Worm (Caenorhabditis elegans) whole organism, late embryonic: ENCODE measurements around the gene cyn-1.

Source experiments
- ceh-9 ChIP-seq: sonication (generic microtip); optimal IDR thresholded peaks from 2 replicates; lab custom pipeline; 2016; ENCODE audit warnings: mild to moderate bottlenecking, missing genetic modification characterization, inconsistent platforms, missing compliant biosample characterization
- dmd-4 ChIP-seq: sonication (generic microtip); optimal IDR thresholded peaks from 2 replicates; lab custom pipeline; 2016; ENCODE audit warnings: borderline replicate concordance, missing genetic modification characterization, missing compliant biosample characterization
- dve-1 ChIP-seq: sonication (generic microtip); optimal IDR thresholded peaks from 2 replicates; lab custom pipeline; 2017; ENCODE audit warnings: antibody characterized with exemption, mild to moderate bottlenecking, missing genetic modification characterization, missing compliant biosample characterization
- elt-2 ChIP-seq: sonication (generic microtip); optimal IDR thresholded peaks from 2 replicates; lab custom pipeline; 2016; ENCODE audit warnings: missing genetic modification reagents, missing genetic modification characterization, missing compliant biosample characterization
- fkh-10 ChIP-seq: fragments of 150-350 bp; optimal IDR thresholded peaks from 2 replicates; lab custom pipeline; 2014; ENCODE audit warnings: missing biosample characterization, missing genetic modification reagents, missing genetic modification characterization
- nfya-1 ChIP-seq: sonication (generic microtip); optimal IDR thresholded peaks from 2 replicates; lab custom pipeline; 2017; ENCODE audit warnings: missing genetic modification characterization, mild to moderate bottlenecking, missing compliant biosample characterization, antibody characterized with exemption, moderate library complexity
- pha-4 ChIP-seq: fragments of 150-350 bp; optimal IDR thresholded peaks from 2 replicates; lab custom pipeline; 2018; ENCODE audit warnings: missing biosample characterization, missing genetic modification reagents, missing genetic modification characterization
- sox-2 ChIP-seq: fragments of 200-800 bp; sonication (Bioruptor generic); IDR thresholded peaks from 2 replicates; pipeline ENCODE4 v1.3.6; 2022; ENCODE audit warnings: missing genetic modification reagents, missing genetic modification characterization, missing compliant biosample characterization
- tbx-2 ChIP-seq: sonication (generic microtip); optimal IDR thresholded peaks from 2 replicates; lab custom pipeline; 2016; ENCODE audit warnings: missing genetic modification characterization, missing compliant biosample characterization
- ttx-3 ChIP-seq: sonication (generic microtip); optimal IDR thresholded peaks from 2 replicates; lab custom pipeline; 2016; ENCODE audit warnings: missing genetic modification reagents, missing genetic modification characterization, missing compliant biosample characterization
- unc-86 ChIP-seq: sonication (generic microtip); optimal IDR thresholded peaks from 2 replicates; lab custom pipeline; 2016; ENCODE audit warnings: missing genetic modification characterization, missing compliant biosample characterization

DNA sequence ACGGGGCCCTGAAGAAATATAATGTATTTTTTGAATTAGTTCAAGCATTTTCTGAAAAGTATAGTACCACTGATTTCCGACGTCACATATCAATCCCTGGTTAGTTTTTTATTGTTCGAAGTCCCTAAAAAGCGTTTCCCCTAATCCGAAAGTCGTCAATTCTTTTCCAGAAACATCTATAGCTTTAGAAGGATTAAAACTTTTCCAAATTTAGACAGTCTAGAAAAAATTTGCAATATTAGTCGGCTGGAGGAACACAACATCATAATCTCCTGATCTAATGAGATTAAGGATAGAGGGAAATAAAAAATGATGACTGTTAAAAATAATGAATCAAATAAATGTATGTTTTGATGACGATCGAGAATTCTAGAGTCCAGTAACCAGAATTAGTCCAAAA lies 22.2 kb downstream of the cyn-1 start:
- TF ChIP-seq dve-1 (tag; lab: Kevin White, UChicago), result no peak
- TF ChIP-seq ceh-9 (tag; lab: Kevin White, UChicago), result no peak
- no peak for TF ChIP-seq tbx-2 (tag; lab: Kevin White, UChicago)
- no peak for TF ChIP-seq ttx-3 (tag; lab: Kevin White, UChicago)
- no peak for TF ChIP-seq nfya-1 (tag; lab: Kevin White, UChicago)
- no peak for TF ChIP-seq sox-2 (GFP tag; lab: Robert Waterston, UW)
- TF ChIP-seq pha-4 (tag; lab: Kevin White, UChicago), result no peak
- no peak for TF ChIP-seq fkh-10 (GFP tag; lab: Kevin White, UChicago)
- no peak for TF ChIP-seq unc-86 (tag; lab: Kevin White, UChicago)
- no peak for TF ChIP-seq dmd-4 (tag; lab: Kevin White, UChicago)
- no peak for TF ChIP-seq elt-2 (tag; lab: Kevin White, UChicago)
